Worm (Caenorhabditis elegans): ENCODE measurements around the gene cyn-10.

The cyn-10 gene

DNA sequence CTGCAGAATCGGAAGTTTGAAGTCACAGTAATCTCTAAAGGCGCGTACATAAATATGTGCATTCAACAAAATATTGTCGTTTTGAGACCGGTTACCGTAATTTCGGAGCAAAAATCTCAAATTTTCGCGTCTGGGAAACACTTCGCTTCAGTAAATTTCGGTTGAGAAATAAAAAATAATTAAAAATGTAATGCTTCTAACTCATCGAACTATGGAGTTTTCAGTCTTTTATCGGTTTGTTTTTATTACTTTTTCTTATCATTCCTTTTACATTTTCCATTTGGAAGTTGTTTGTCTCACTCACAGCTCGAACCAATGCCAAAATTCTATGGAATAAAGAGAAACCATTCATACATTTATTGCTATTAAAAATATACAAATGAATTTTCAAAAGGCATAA, 25.0 kb downstream of the cyn-10 start (continued):
- TF ChIP-seq madf-9 (GFP tag; conservative IDR thresholded peaks at IDR 0.05) (no peak), lin-15B (tag; optimal IDR thresholded peaks at IDR 0.05) (no peak), nhr-48 (tag; optimal IDR thresholded peaks at IDR 0.05) (peak; percentile 35), nhr-25 (tag; optimal IDR thresholded peaks at IDR 0.05; ENCODE audit: borderline replicate concordance, insufficient read depth) (no peak), unc-62 (GFP tag; optimal IDR thresholded peaks at IDR 0.05 in 1 of 2) (no peak), unc-62 (tag; optimal IDR thresholded peaks at IDR 0.05) (no peak), dmd-8 (GFP tag; IDR thresholded peaks at IDR 0.05) (no peak), fkh-10 (GFP tag; optimal IDR thresholded peaks at IDR 0.05) (no peak), ZK337.2 (GFP tag; IDR thresholded peaks at IDR 0.05) (no peak), nhr-11 (tag; optimal IDR thresholded peaks at IDR 0.05) (no peak), nhr-102 (tag; optimal IDR thresholded peaks at IDR 0.05) (peak; percentile 67), fos-1 (tag; optimal IDR thresholded peaks at IDR 0.05) (no peak), pha-4 (GFP tag; IDR thresholded peaks at IDR 0.05) (no peak), pha-4 (tag; optimal IDR thresholded peaks at IDR 0.05) (no peak), unc-130 (GFP tag; optimal IDR thresholded peaks at IDR 0.05) (no peak), nhr-42 (GFP tag; IDR thresholded peaks at IDR 0.05) (peak; percentile 64), ceh-62 (tag; optimal IDR thresholded peaks at IDR 0.05) (no peak), spr-3 (GFP tag; optimal IDR thresholded peaks at IDR 0.05) (no peak), nhr-41 (GFP tag; IDR thresholded peaks at IDR 0.05) (no peak), Y75B8A.6 (GFP tag; IDR thresholded peaks at IDR 0.05) (no peak), dpl-1 (GFP tag; optimal IDR thresholded peaks at IDR 0.05) (no peak), F44E2.7 (GFP tag; IDR thresholded peaks at IDR 0.05) (no peak), aly-2 (tag; optimal IDR thresholded peaks at IDR 0.05) (no peak), tag-97 (GFP tag; IDR thresholded peaks at IDR 0.05) (no peak), ceh-82 (tag; optimal IDR thresholded peaks at IDR 0.05) (no peak), ceh-20 (GFP tag; IDR thresholded peaks at IDR 0.05) (0 out of 2 replicates have a peak, but pooled peaks have one; percentile 28), mep-1 (tag; optimal IDR thresholded peaks at IDR 0.05) (peak; percentile 90), saeg-2 (GFP tag; IDR thresholded peaks at IDR 0.05) (no peak), gei-8 (GFP tag; optimal IDR thresholded peaks at IDR 0.05) (no peak), F10B5.3 (tag; optimal IDR thresholded peaks at IDR 0.05) (no peak)

DNA sequence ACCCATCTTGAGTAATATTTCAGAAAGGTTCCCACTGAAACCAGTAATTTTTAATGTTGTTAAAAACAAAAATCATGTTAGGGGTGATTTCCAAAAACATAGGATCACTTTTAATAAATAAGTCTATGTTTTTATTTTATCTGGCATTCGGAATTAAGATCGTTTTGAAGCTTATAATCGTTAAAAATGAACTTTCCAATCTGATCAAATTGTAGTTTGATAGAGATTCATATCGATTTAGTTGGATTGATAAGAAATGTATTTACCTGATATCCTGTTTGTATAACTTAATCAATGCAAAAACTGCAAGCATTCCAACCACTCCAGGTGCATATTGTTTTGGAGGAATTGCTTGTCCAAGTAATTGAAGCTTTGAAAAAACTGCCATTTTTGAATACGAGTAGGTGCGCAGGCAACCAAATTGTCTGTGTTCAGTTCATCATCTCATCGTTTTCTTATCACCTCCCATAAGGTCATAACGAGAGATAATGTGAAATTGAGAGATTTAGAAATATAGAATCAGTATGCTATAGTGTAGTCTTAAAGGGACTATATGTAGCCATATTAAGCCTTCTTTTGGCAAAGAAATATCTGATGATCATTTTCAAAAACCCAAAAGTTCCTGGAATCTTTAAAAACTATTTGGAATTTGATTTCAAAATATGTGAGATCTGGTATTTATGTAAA, 25.7 kb downstream of the cyn-10 start, which contains the start of gene pmp-2:
Gene pmp-2 (minus strand): TSS at position 487 of the 687 bp plus-strand sequence.
- no peak for TF ChIP-seq lim-7 (GFP tag; IDR thresholded peaks at IDR 0.05)
- 0 out of 2 replicates have a peak, but pooled peaks have one; percentile 14 for TF ChIP-seq dmd-6 (GFP tag; IDR thresholded peaks at IDR 0.05)
- peak; percentile 29 for TF ChIP-seq pqm-1 (tag; optimal IDR thresholded peaks at IDR 0.05)
- peak; percentile 1 for TF ChIP-seq hlh-11 (tag; optimal IDR thresholded peaks at IDR 0.05)
- no peak for TF ChIP-seq dmd-9 (GFP tag; IDR thresholded peaks at IDR 0.05)
- TF ChIP-seq daf-16 (GFP tag; optimal IDR thresholded peaks at IDR 0.05), result no peak
- TF ChIP-seq daf-16 (tag; optimal IDR thresholded peaks at IDR 0.05), result peak; percentile 23
- no peak for TF ChIP-seq lir-3 (tag; optimal IDR thresholded peaks at IDR 0.05)
- TF ChIP-seq nhr-41 (GFP tag; IDR thresholded peaks at IDR 0.05), result 0 out of 2 replicates have a peak, but pooled peaks have one; percentile 21
- TF ChIP-seq spr-3 (GFP tag; optimal IDR thresholded peaks at IDR 0.05), result no peak
- TF ChIP-seq ztf-11 (tag; optimal IDR thresholded peaks at IDR 0.05), result no peak
- peak; percentile 75 for TF ChIP-seq nhr-28 (tag; optimal IDR thresholded peaks at IDR 0.05)

DNA sequence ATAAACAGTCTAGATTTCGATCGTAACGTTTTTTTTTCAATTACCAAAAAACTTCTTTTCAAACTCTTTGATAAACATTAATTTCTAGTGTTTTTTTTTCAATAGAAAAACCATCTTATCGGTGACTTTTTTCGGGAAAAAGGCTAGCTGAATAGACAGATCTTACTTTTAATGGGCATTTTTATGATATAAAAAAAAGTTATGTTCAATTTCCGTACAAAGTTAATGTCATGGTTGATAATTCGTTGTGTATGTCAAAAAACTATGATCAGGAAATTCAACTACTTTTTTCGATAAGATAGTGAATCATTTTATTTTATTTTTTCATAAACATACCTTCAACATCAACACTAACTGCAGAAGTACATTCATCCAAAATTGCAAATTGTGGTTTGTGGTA, 28.6 kb downstream of the cyn-10 start:
- TF ChIP-seq php-3 (GFP tag; IDR thresholded peaks at IDR 0.05) (peak; percentile 84), egl-27 (tag; optimal IDR thresholded peaks at IDR 0.05) (no peak), pqm-1 (tag; optimal IDR thresholded peaks at IDR 0.05) (peak; percentile 29), nhr-41 (GFP tag; IDR thresholded peaks at IDR 0.05) (no peak), dve-1 (tag; optimal IDR thresholded peaks at IDR 0.05; ENCODE audit: insufficient read depth) (peak; percentile 37), daf-16 (GFP tag; optimal IDR thresholded peaks at IDR 0.05) (no peak), daf-16 (tag; optimal IDR thresholded peaks at IDR 0.05) (peak; percentile 58)
